Worm (Caenorhabditis elegans): ENCODE data around the gene F49E12.12.

Gene F49E12.12

DNA sequence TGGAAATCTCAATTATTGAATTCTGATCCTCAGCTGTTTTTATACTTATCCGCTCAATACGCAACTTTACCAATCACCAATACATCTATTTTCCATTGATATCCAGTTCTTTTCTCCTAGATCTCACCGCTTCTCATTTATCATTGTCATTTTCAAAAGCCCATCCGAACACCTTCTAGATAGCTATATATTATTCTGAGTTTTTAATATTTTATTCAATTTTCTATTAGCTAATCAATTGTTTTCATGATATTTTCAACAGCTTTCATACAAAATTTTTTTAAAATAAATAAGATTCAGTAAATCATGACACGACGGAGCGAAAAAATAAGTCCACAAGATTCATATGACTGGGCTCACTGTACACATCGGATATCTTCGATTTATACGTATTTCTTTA is at the start of gene F49E12.12:
F49E12.12 (plus strand) TSS at position 301 of the 400 bp plus-strand sequence.
- no peak for TF ChIP-seq dmd-4 (tag; optimal IDR thresholded peaks at IDR 0.05; ENCODE audit: borderline replicate concordance)
- TF ChIP-seq ref-2 (tag; optimal IDR thresholded peaks at IDR 0.05): no peak
- TF ChIP-seq odd-2 (tag; optimal IDR thresholded peaks at IDR 0.05): no peak
- TF ChIP-seq rnt-1 (tag; optimal IDR thresholded peaks at IDR 0.05): no peak
- no peak for TF ChIP-seq sox-4 (tag; optimal IDR thresholded peaks at IDR 0.05)
- no peak for TF ChIP-seq unc-86 (tag; optimal IDR thresholded peaks at IDR 0.05)
- no peak for TF ChIP-seq lin-11 (tag; optimal IDR thresholded peaks at IDR 0.05)
- no peak for TF ChIP-seq sdc-2 (tag; optimal IDR thresholded peaks at IDR 0.05)
- no peak for TF ChIP-seq pax-1 (tag; optimal IDR thresholded peaks at IDR 0.05)
- TF ChIP-seq unc-3 (GFP tag; conservative IDR thresholded peaks at IDR 0.05): no peak
- TF ChIP-seq unc-3 (tag; optimal IDR thresholded peaks at IDR 0.05): no peak
- TF ChIP-seq fax-1 (tag; optimal IDR thresholded peaks at IDR 0.05): no peak

DNA sequence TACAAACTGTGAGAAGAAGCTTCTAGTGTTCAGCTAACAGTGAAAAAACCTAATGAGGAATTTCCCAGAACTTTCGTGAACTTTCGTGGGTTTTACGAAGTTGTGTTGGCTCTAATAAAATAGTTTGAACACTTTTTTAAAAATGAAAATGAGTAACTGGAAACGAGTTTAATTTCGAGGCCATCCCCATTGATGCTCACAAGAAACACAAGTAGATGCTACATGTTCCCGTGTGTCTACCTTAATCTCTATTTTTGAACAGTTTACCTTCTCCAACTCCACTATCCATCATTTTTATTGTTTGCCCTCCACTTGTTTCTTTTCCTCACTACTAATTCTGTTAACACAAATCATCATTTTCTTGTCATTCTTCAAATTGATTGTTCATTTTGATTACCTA is 47.7 kb upstream of the F49E12.12 start, which contains the start of gene C26D10.7:
C26D10.7 (plus strand) TSS at position 301 of the 400 bp plus-strand sequence.
- no peak for TF ChIP-seq pros-1 (tag; optimal IDR thresholded peaks at IDR 0.05)
- TF ChIP-seq F13H6.1 (tag; optimal IDR thresholded peaks at IDR 0.05): no peak
- no peak for TF ChIP-seq ceh-9 (tag; optimal IDR thresholded peaks at IDR 0.05)
- no peak for TF ChIP-seq eyg-1 (tag; optimal IDR thresholded peaks at IDR 0.05)
- TF ChIP-seq nfya-1 (tag; optimal IDR thresholded peaks at IDR 0.05): no peak
- TF ChIP-seq sdc-2 (tag; optimal IDR thresholded peaks at IDR 0.05): no peak
- no peak for TF ChIP-seq ceh-48 (tag; optimal IDR thresholded peaks at IDR 0.05)
- no peak for TF ChIP-seq ama-1 (optimal IDR thresholded peaks at IDR 0.05)

DNA sequence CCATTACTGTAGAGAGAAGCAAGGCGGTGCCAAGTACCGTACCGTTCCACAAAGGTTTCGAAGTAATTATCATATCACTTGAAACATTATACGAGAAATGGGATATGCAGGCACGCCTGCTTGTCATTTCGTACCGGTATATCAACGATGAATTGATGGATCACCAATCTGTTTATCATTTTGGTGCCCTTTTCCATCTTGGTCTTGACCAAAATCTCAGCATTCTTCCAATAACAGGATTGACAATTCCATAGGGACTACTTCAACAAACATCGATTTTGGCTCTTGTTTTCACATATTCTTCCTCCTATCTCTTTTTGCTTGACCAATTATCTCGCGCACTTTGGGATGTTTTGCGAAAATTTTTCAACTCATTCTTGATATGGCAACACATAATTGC is 42.2 kb upstream of the F49E12.12 start:
- TF ChIP-seq ceh-6 (GFP tag; optimal IDR thresholded peaks at IDR 0.05): no peak
- no peak for TF ChIP-seq pag-3 (tag; optimal IDR thresholded peaks at IDR 0.05; ENCODE audit: borderline replicate concordance)
- no peak for TF ChIP-seq ceh-45 (GFP tag; IDR thresholded peaks at IDR 0.05)

DNA sequence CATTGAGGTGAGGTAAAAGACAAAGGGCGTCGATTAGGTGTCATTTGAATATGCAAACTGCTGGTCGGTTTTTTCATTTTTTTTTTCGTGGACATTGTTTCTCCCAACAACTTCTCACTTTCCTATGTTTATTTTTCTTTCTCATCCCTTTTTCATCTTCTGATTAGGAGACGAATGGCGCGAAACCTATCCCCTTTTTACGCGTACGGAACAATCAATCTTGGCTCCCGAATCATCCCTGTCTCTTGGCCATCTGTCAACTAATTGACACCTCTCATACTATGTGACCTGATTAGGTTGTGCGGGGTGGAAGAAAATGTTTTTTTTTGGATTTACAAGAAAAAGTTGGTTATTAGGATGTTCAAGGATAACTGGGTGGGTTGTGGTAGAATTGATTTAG is 36.5 kb upstream of the F49E12.12 start:
- no peak for TF ChIP-seq dve-1 (tag; optimal IDR thresholded peaks at IDR 0.05)
- TF ChIP-seq ahr-1 (tag; optimal IDR thresholded peaks at IDR 0.05): no peak
- no peak for TF ChIP-seq ttx-3 (tag; optimal IDR thresholded peaks at IDR 0.05)
- TF ChIP-seq elt-2 (tag; optimal IDR thresholded peaks at IDR 0.05): no peak
- TF ChIP-seq C38D4.7 (GFP tag; optimal IDR thresholded peaks at IDR 0.05): no peak
- TF ChIP-seq lin-11 (tag; optimal IDR thresholded peaks at IDR 0.05): no peak
- no peak for TF ChIP-seq Y22D7AL.16 (tag; optimal IDR thresholded peaks at IDR 0.05)
- TF ChIP-seq dmd-4 (tag; optimal IDR thresholded peaks at IDR 0.05; ENCODE audit: borderline replicate concordance): no peak
- TF ChIP-seq eyg-1 (tag; optimal IDR thresholded peaks at IDR 0.05): no peak
- no peak for TF ChIP-seq unc-42 (tag; optimal IDR thresholded peaks at IDR 0.05)
- TF ChIP-seq hlh-30 (tag; optimal IDR thresholded peaks at IDR 0.05; ENCODE audit: insufficient read depth): no peak
- no peak for TF ChIP-seq pax-1 (tag; optimal IDR thresholded peaks at IDR 0.05)
- TF ChIP-seq pat-9 (tag; optimal IDR thresholded peaks at IDR 0.05): no peak
- no peak for TF ChIP-seq ceh-6 (GFP tag; optimal IDR thresholded peaks at IDR 0.05)
- TF ChIP-seq ceh-9 (tag; optimal IDR thresholded peaks at IDR 0.05): no peak
- TF ChIP-seq odd-2 (tag; optimal IDR thresholded peaks at IDR 0.05): no peak

DNA sequence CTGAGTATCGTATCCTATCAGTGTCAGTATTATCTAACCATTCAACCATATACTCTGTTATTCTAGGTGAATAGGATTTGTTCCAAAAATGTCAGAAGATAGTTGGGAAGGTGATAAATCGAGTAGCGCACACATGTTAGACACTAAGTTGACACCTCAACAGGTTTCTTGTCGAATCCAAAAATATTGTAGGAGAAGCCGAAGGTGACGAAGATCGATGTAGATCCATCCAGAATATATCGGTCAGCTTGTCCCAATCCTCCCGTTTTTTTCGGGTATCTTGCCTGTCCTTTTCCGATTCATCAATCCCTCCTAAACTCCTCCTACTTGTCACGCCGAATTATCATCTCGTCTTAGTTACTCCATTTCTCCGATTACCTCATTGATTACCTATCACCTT is 35.7 kb upstream of the F49E12.12 start:
- TF ChIP-seq nfya-1 (tag; optimal IDR thresholded peaks at IDR 0.05): no peak
- no peak for TF ChIP-seq pax-1 (tag; optimal IDR thresholded peaks at IDR 0.05)
- TF ChIP-seq C08G9.2 (tag; optimal IDR thresholded peaks at IDR 0.05): no peak
- no peak for TF ChIP-seq hlh-30 (tag; optimal IDR thresholded peaks at IDR 0.05; ENCODE audit: insufficient read depth)
- no peak for TF ChIP-seq C38D4.7 (GFP tag; optimal IDR thresholded peaks at IDR 0.05)
- TF ChIP-seq eyg-1 (tag; optimal IDR thresholded peaks at IDR 0.05): no peak
- no peak for TF ChIP-seq ceh-2 (tag; optimal IDR thresholded peaks at IDR 0.05)
- no peak for TF ChIP-seq lin-11 (tag; optimal IDR thresholded peaks at IDR 0.05)
- no peak for TF ChIP-seq fkh-10 (GFP tag; optimal IDR thresholded peaks at IDR 0.05)
- TF ChIP-seq sox-4 (tag; optimal IDR thresholded peaks at IDR 0.05): no peak
- no peak for TF ChIP-seq elt-2 (tag; optimal IDR thresholded peaks at IDR 0.05)
- TF ChIP-seq ceh-14 (tag; optimal IDR thresholded peaks at IDR 0.05): no peak
- TF ChIP-seq K09A11.1 (tag; optimal IDR thresholded peaks at IDR 0.05; ENCODE audit: insufficient read depth): no peak
- TF ChIP-seq pha-2 (tag; optimal IDR thresholded peaks at IDR 0.05): no peak
- TF ChIP-seq unc-42 (tag; optimal IDR thresholded peaks at IDR 0.05): no peak
- TF ChIP-seq tbx-7 (tag; optimal IDR thresholded peaks at IDR 0.05): no peak

Data from whole organism, late embryonic.